Fruit fly (Drosophila melanogaster) whole organism, embryonic: ENCODE data around the gene wisp.

Source experiments
- Antp ChIP-seq: fragments of 200-800 bp; sonication (Bioruptor generic); optimal IDR thresholded peaks from 3 replicates; lab custom pipeline; 2016; ENCODE audit warnings: missing biosample characterization, missing genetic modification characterization
- BEAF-32 ChIP-seq: fragments of 200-800 bp; sonication (Bioruptor generic); optimal IDR thresholded peaks from 3 replicates; lab custom pipeline; 2017; ENCODE audit warnings: missing biosample characterization, missing genetic modification characterization, mild to moderate bottlenecking, moderate library complexity, missing genetic modification reagents
- Bgb ChIP-seq: fragments of 200-800 bp; sonication (Bioruptor generic); IDR thresholded peaks from 2 replicates; pipeline ENCODE4 v1.3.6; 2022; ENCODE audit warnings: missing biosample characterization, missing genetic modification characterization; ENCODE audit not compliant: partially characterized antibody
- CG10431 ChIP-seq: fragments of 200-800 bp; sonication (Bioruptor generic); optimal IDR thresholded peaks from 3 replicates; lab custom pipeline; 2018; ENCODE audit warnings: missing biosample characterization, mild to moderate bottlenecking, missing genetic modification characterization
- CG10654 ChIP-seq: fragments of 200-800 bp; sonication (Bioruptor generic); optimal IDR thresholded peaks from 2 replicates; lab custom pipeline; 2016; ENCODE audit warnings: missing biosample characterization, missing genetic modification characterization
- CG14710 ChIP-seq: fragments of 200-800 bp; sonication (Bioruptor generic); optimal IDR thresholded peaks from 3 replicates; lab custom pipeline; 2019; ENCODE audit warnings: missing biosample characterization, mild to moderate bottlenecking, missing genetic modification characterization, moderate library complexity
- CG1647 ChIP-seq: fragments of 200-800 bp; sonication (Bioruptor generic); optimal IDR thresholded peaks from 3 replicates; lab custom pipeline; 2016; ENCODE audit warnings: missing biosample characterization, missing genetic modification characterization
- CG16813 ChIP-seq: fragments of 200-800 bp; sonication (Bioruptor generic); IDR thresholded peaks from 3 replicates; pipeline ENCODE4 v1.3.6; 2022; ENCODE audit warnings: missing biosample characterization, missing genetic modification characterization; ENCODE audit not compliant: partially characterized antibody
- CG17829 ChIP-seq: fragments of 200-800 bp; optimal IDR thresholded peaks from 2 replicates; lab custom pipeline; 2019; ENCODE audit warnings: missing biosample characterization, mild to moderate bottlenecking, missing genetic modification characterization, moderate library complexity
- CG18764 ChIP-seq: fragments of 200-800 bp; sonication (Bioruptor generic); optimal IDR thresholded peaks from 3 replicates; lab custom pipeline; 2016; ENCODE audit warnings: missing biosample characterization, missing genetic modification characterization
- CG2116 ChIP-seq: fragments of 200-800 bp; sonication (Bioruptor generic); optimal IDR thresholded peaks from 3 replicates; lab custom pipeline; 2018; ENCODE audit warnings: missing biosample characterization, mild to moderate bottlenecking, missing genetic modification characterization
- CG30020 ChIP-seq: fragments of 200-800 bp; optimal IDR thresholded peaks from 2 replicates; lab custom pipeline; 2019; ENCODE audit warnings: missing biosample characterization, mild to moderate bottlenecking, missing genetic modification characterization, moderate library complexity
- CG34224 ChIP-seq: fragments of 200-800 bp; sonication (Bioruptor generic); IDR thresholded peaks from 3 replicates; pipeline ENCODE4 v1.3.6; 2022; ENCODE audit warnings: missing biosample characterization, missing genetic modification characterization; ENCODE audit not compliant: partially characterized antibody
- CG34422 ChIP-seq: fragments of 200-800 bp; sonication (Bioruptor generic); IDR thresholded peaks from 3 replicates; pipeline ENCODE4 v1.3.6; 2022; ENCODE audit warnings: missing biosample characterization, missing genetic modification characterization
- CG8359 ChIP-seq: fragments of 200-800 bp; sonication (Bioruptor generic); optimal IDR thresholded peaks from 2 replicates; lab custom pipeline; 2017; ENCODE audit warnings: missing biosample characterization, mild to moderate bottlenecking, missing genetic modification characterization, borderline replicate concordance
- CG8924 ChIP-seq: fragments of 200-800 bp; optimal IDR thresholded peaks from 3 replicates; lab custom pipeline; 2019; ENCODE audit warnings: missing biosample characterization, mild to moderate bottlenecking, missing genetic modification characterization, moderate library complexity
- CG9437 ChIP-seq: fragments of 200-800 bp; sonication (Bioruptor generic); optimal IDR thresholded peaks from 2 replicates; lab custom pipeline; 2018; ENCODE audit warnings: missing biosample characterization, mild to moderate bottlenecking, missing genetic modification characterization
- CG9797 ChIP-seq: fragments of 200-800 bp; sonication (Bioruptor generic); optimal IDR thresholded peaks from 3 replicates; lab custom pipeline; 2018; ENCODE audit warnings: missing biosample characterization, mild to moderate bottlenecking, missing genetic modification characterization
- Dip3 ChIP-seq: fragments of 200-800 bp; sonication (Bioruptor generic); optimal IDR thresholded peaks from 3 replicates; lab custom pipeline; 2016; ENCODE audit warnings: missing biosample characterization, missing genetic modification characterization
- Dll ChIP-seq: fragments of 200-800 bp; sonication (Bioruptor generic); IDR thresholded peaks from 4 replicates; pipeline ENCODE4 v1.3.6; 2022; ENCODE audit warnings: missing biosample characterization, missing genetic modification characterization; ENCODE audit not compliant: partially characterized antibody
- Dref ChIP-seq: fragments of 200-800 bp; sonication (Bioruptor generic); IDR thresholded peaks from 2 replicates; pipeline ENCODE4 v1.3.6; 2022; ENCODE audit warnings: missing biosample characterization, missing genetic modification characterization
- E2f2 ChIP-seq: fragments of 200-800 bp; sonication (Bioruptor generic); IDR thresholded peaks from 2 replicates; pipeline ENCODE4 v1.3.6; 2022; ENCODE audit warnings: missing biosample characterization, missing genetic modification characterization
- Ets97D ChIP-seq: fragments of 200-800 bp; sonication (Bioruptor generic); optimal IDR thresholded peaks from 3 replicates; lab custom pipeline; 2016; ENCODE audit warnings: missing biosample characterization, missing genetic modification characterization
- HLH4C ChIP-seq: fragments of 200-800 bp; sonication (Bioruptor generic); IDR thresholded peaks from 3 replicates; pipeline ENCODE4 v1.3.6; 2022; ENCODE audit warnings: missing biosample characterization, missing genetic modification characterization; ENCODE audit not compliant: partially characterized antibody
- HLH54F ChIP-seq: fragments of 200-800 bp; sonication (Bioruptor generic); optimal IDR thresholded peaks from 3 replicates; lab custom pipeline; 2016; ENCODE audit warnings: missing biosample characterization, missing genetic modification characterization
- HmgZ ChIP-seq: fragments of 200-800 bp; sonication (Bioruptor generic); optimal IDR thresholded peaks from 2 replicates; lab custom pipeline; 2018; ENCODE audit warnings: missing biosample characterization, mild to moderate bottlenecking, missing genetic modification characterization
- Med ChIP-seq: fragments of 200-800 bp; sonication (Bioruptor generic); peaks from one replicate; lab custom pipeline; 2016; ENCODE audit warnings: missing biosample characterization, missing genetic modification characterization, mild to moderate bottlenecking, inconsistent platforms, moderate library complexity
- NC2β ChIP-seq: fragments of 200-800 bp; sonication (Bioruptor generic); optimal IDR thresholded peaks from 2 replicates; lab custom pipeline; 2016; ENCODE audit warnings: missing biosample characterization, missing genetic modification characterization
- Opbp ChIP-seq: fragments of 200-800 bp; sonication (Bioruptor generic); IDR thresholded peaks from 3 replicates; pipeline ENCODE4 v1.3.6; 2022; ENCODE audit warnings: missing biosample characterization, missing genetic modification characterization; ENCODE audit not compliant: partially characterized antibody
- Scr ChIP-seq: fragments of 200-800 bp; sonication (Bioruptor generic); IDR thresholded peaks from 2 replicates; pipeline ENCODE4 v1.3.6; 2022; ENCODE audit warnings: missing biosample characterization, missing genetic modification characterization; ENCODE audit not compliant: partially characterized antibody
- Sin3A ChIP-seq: fragments of >200 bp; optimal IDR thresholded peaks from 2 replicates; lab custom pipeline; 2018
- Sry-δ ChIP-seq: fragments of 200-800 bp; sonication (Bioruptor generic); optimal IDR thresholded peaks from 2 replicates; lab custom pipeline; 2016; ENCODE audit warnings: missing biosample characterization, missing genetic modification characterization
- amos ChIP-seq: fragments of 200-800 bp; sonication (Bioruptor generic); IDR thresholded peaks from 2 replicates; pipeline ENCODE4 v1.3.6; 2022; ENCODE audit warnings: missing biosample characterization, missing genetic modification characterization; ENCODE audit not compliant: partially characterized antibody
- bbx ChIP-seq: fragments of 200-800 bp; sonication (Bioruptor generic); IDR thresholded peaks from 2 replicates; pipeline ENCODE4 v1.3.6; 2022; ENCODE audit warnings: missing biosample characterization, missing genetic modification characterization; ENCODE audit not compliant: partially characterized antibody
- btn ChIP-seq: fragments of 200-800 bp; sonication (Bioruptor generic); optimal IDR thresholded peaks from 2 replicates; lab custom pipeline; 2016; ENCODE audit warnings: missing biosample characterization, missing genetic modification characterization
- hb ChIP-seq: fragments of 200-800 bp; sonication (Bioruptor generic); IDR thresholded peaks from 3 replicates; pipeline ENCODE4 v1.3.6; 2022; ENCODE audit warnings: missing biosample characterization, missing genetic modification characterization; ENCODE audit not compliant: partially characterized antibody
- knrl ChIP-seq: fragments of 200-800 bp; sonication (Bioruptor generic); IDR thresholded peaks from 3 replicates; pipeline ENCODE4 v1.3.6; 2022; ENCODE audit warnings: missing biosample characterization, missing genetic modification characterization; ENCODE audit not compliant: partially characterized antibody
- nerfin-2 ChIP-seq: fragments of 200-800 bp; sonication (Bioruptor generic); IDR thresholded peaks from 2 replicates; pipeline ENCODE4 v1.3.6; 2022; ENCODE audit warnings: missing biosample characterization, missing genetic modification characterization; ENCODE audit not compliant: partially characterized antibody
- phol ChIP-seq: fragments of 200-800 bp; sonication (Bioruptor generic); optimal IDR thresholded peaks from 3 replicates; lab custom pipeline; 2018; ENCODE audit warnings: missing biosample characterization, mild to moderate bottlenecking, missing genetic modification characterization, moderate library complexity
- pzg ChIP-seq: fragments of 200-800 bp; sonication (Bioruptor generic); optimal IDR thresholded peaks from 3 replicates; lab custom pipeline; 2018; ENCODE audit warnings: missing biosample characterization, mild to moderate bottlenecking, missing genetic modification characterization, moderate library complexity
- sd ChIP-seq: fragments of 200-800 bp; sonication (Bioruptor generic); optimal IDR thresholded peaks from 3 replicates; lab custom pipeline; 2018; ENCODE audit warnings: missing biosample characterization, mild to moderate bottlenecking, missing genetic modification characterization, moderate library complexity
- tna ChIP-seq: fragments of 200-800 bp; sonication (Bioruptor generic); IDR thresholded peaks from 2 replicates; pipeline ENCODE4 v1.3.6; 2022; ENCODE audit warnings: missing biosample characterization, missing genetic modification characterization; ENCODE audit not compliant: partially characterized antibody
- trem ChIP-seq: fragments of 200-800 bp; optimal IDR thresholded peaks from 3 replicates; lab custom pipeline; 2019; ENCODE audit warnings: missing biosample characterization, mild to moderate bottlenecking, missing genetic modification characterization, moderate library complexity
- unc-4 ChIP-seq: fragments of 200-800 bp; sonication (Bioruptor generic); IDR thresholded peaks from 2 replicates; pipeline ENCODE4 v1.3.6; 2022; ENCODE audit warnings: missing biosample characterization, missing genetic modification characterization; ENCODE audit not compliant: partially characterized antibody
- unpg ChIP-seq: fragments of 200-800 bp; sonication (Bioruptor generic); optimal IDR thresholded peaks from 3 replicates; lab custom pipeline; 2018; ENCODE audit warnings: missing biosample characterization, mild to moderate bottlenecking, missing genetic modification characterization, moderate library complexity
- vnd ChIP-seq: fragments of 200-800 bp; sonication (Bioruptor generic); IDR thresholded peaks from 3 replicates; pipeline ENCODE4 v1.3.6; 2022; ENCODE audit warnings: missing biosample characterization, missing genetic modification characterization; ENCODE audit not compliant: partially characterized antibody
- vvl ChIP-seq: fragments of 200-800 bp; sonication (Bioruptor generic); IDR thresholded peaks from 2 replicates; pipeline ENCODE4 v1.3.6; 2022; ENCODE audit warnings: missing biosample characterization, missing genetic modification characterization
- zen2 ChIP-seq: fragments of 200-800 bp; sonication (Bioruptor generic); IDR thresholded peaks from 3 replicates; pipeline ENCODE4 v1.3.6; 2022; ENCODE audit warnings: missing biosample characterization, missing genetic modification characterization; ENCODE audit not compliant: partially characterized antibody

Gene wisp

DNA sequence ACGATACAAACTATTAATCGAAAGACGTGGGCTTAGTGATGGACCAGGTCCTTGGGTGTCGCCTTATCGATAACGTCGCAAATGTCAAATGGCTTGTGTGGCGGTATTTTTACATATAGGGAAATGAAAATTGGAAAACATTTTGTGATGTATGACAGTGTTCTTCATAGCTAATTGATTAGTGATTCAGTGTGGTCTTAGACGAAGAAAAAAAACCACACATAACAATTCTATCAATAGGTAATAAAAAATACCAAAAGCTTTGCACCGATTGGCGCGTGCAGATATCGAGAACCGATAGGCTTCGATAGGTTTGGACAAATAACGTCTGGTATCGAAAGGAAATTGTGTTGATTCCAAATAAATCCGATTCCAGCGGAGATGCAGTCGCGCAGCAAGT, 24.9 kb upstream of the wisp start, which contains the start of the genes Nrd1 and CG1847:
Gene Nrd1, minus strand, starts transcription at position 28 of the 400 bp plus-strand sequence.
Gene CG1847, plus strand, starts transcription at position 305 of the 400 bp plus-strand sequence.
- TF ChIP-seq Antp (GFP tag; lab: Kevin White, UChicago) (no peak), Dref (peak; percentile 72), pzg (GFP tag; lab: Kevin White, UChicago) (peak; percentile 55), CG8924 (tag; lab: Kevin White, UChicago) (no peak), HLH54F (GFP tag; lab: Kevin White, UChicago) (peak; percentile 3), HmgZ (tag; lab: Kevin White, UChicago) (peak; percentile 5), CG2116 (GFP tag; lab: Kevin White, UChicago) (peak; percentile 82), CG18764 (GFP tag; lab: Kevin White, UChicago) (no peak), Sin3A (lab: Kevin White, UChicago) (peak; percentile 65), CG34422 (GFP tag; lab: Robert Waterston, UW) (peak; percentile 13; the same call in 1 of the 3 replicates), CG10431 (GFP tag; lab: Kevin White, UChicago) (no peak), Med (GFP tag; lab: Kevin White, UChicago) (peak; percentile 55), unpg (GFP tag; lab: Kevin White, UChicago) (no peak), knrl (GFP tag; lab: Robert Waterston, UW) (peak; percentile 62; the same call in 2 of the 3 replicates), vnd (GFP tag; lab: Robert Waterston, UW) (peak; percentile 83), BEAF-32 (GFP tag; lab: Kevin White, UChicago) (peak; percentile 72), CG30020 (peak; percentile 61), unc-4 (GFP tag; lab: Robert Waterston, UW) (peak; percentile 78), CG17829 (tag; lab: Kevin White, UChicago) (peak; percentile 15), CG1647 (GFP tag; lab: Kevin White, UChicago) (no peak), CG10654 (GFP tag; lab: Kevin White, UChicago) (no peak), Bgb (GFP tag; lab: Robert Waterston, UW) (peak; percentile 77), Scr (peak; percentile 84), E2f2 (GFP tag; lab: Robert Waterston, UW) (peak; percentile 49), phol (tag; lab: Kevin White, UChicago) (peak; percentile 10), Sry-δ (peak; percentile 88), zen2 (GFP tag; lab: Robert Waterston, UW) (peak; percentile 63; the same call in 1 of the 3 replicates), tna (peak; percentile 87), CG34224 (GFP tag; lab: Robert Waterston, UW) (peak; percentile 86), NC2β (GFP tag; lab: Kevin White, UChicago) (no peak), HLH4C (GFP tag; lab: Robert Waterston, UW) (peak; percentile 95), CG16813 (GFP tag; lab: Robert Waterston, UW) (peak; percentile 76), Ets97D (GFP tag; lab: Kevin White, UChicago) (peak; percentile 17), trem (tag; lab: Kevin White, UChicago) (peak; percentile 40), CG9437 (GFP tag; lab: Kevin White, UChicago) (peak; percentile 97), hb (GFP tag; lab: Robert Waterston, UW) (peak; percentile 84; the same call in 2 of the 3 replicates), amos (peak; percentile 52; the same call in 1 of the 2 replicates), btn (GFP tag; lab: Kevin White, UChicago) (no peak), bbx (peak; percentile 55), CG8359 (GFP tag; lab: Kevin White, UChicago) (no peak), Dip3 (no peak), Opbp (GFP tag; lab: Robert Waterston, UW) (peak; percentile 53; the same call in 1 of the 3 replicates), nerfin-2 (peak; percentile 85), CG14710 (tag; lab: Kevin White, UChicago) (peak; percentile 30), vvl (no peak), CG9797 (peak; percentile 29), Dll (GFP tag; lab: Robert Waterston, UW) (peak; percentile 83; the same call in 3 of the 4 replicates), sd (tag; lab: Kevin White, UChicago) (no peak)
